Worm (Caenorhabditis elegans): Measurements from ENCODE around the gene M04C3.5.
A peak's percentile ranks its signal among the peaks of the same experiment; 100 is the strongest.

M04C3.5 gene

DNA sequence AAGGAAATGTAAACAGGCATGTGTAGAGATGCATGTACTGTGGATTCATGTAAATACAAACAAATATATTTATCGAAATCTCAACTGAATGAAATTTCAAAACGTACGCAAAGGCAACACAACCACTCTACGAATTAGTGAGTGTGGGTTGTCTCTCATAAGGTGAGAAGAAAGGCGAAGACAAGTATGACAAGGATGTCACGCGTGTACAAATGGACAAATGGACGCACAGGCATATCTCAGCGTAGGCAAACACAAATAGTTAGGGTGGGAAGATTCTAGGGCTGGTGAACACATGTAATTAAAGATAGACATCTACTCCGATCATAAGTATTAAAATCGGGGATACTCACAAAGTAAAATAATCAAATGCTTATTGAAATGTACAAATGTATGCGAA lies 21.4 kb upstream of the M04C3.5 start:
- no peak for TF ChIP-seq klf-2 (GFP tag; conservative IDR thresholded peaks at IDR 0.05)
- no peak for TF ChIP-seq ref-1 (GFP tag; conservative IDR thresholded peaks at IDR 0.05)
- TF ChIP-seq cog-1 (tag; optimal IDR thresholded peaks at IDR 0.05), result no peak
- TF ChIP-seq T22C8.4 (GFP tag; IDR thresholded peaks at IDR 0.05), result no peak
- no peak for TF ChIP-seq flt-1 (GFP tag; IDR thresholded peaks at IDR 0.05)
- TF ChIP-seq ztf-29 (GFP tag; IDR thresholded peaks at IDR 0.05), result no peak
- no peak for TF ChIP-seq ztf-23 (GFP tag; IDR thresholded peaks at IDR 0.05)
- TF ChIP-seq tab-1 (GFP tag; IDR thresholded peaks at IDR 0.05), result no peak
- no peak for TF ChIP-seq med-1 (GFP tag; optimal IDR thresholded peaks at IDR 0.05; ENCODE audit: insufficient read depth)

DNA sequence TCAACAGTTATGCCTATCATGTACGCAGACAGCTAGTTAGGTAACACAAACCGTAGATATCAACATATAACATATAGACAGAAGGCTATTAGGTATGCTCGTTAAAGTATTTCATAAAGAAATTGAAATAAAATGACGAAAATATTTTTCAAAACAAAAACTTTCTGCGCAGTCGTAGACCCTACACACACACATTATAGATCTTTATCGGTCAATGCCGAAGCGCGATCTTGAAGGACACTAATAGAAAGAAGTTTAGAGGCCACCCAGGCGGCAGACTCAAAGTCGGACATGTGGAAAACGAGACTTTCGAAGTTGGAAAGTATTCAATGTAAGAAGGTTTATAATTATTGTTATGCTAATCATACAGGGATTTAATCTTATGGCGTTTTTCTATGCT lies 20.6 kb upstream of the M04C3.5 start:
- TF ChIP-seq cog-1 (tag; optimal IDR thresholded peaks at IDR 0.05) (no peak), ztf-23 (GFP tag; IDR thresholded peaks at IDR 0.05) (no peak), klf-2 (GFP tag; conservative IDR thresholded peaks at IDR 0.05) (no peak), flt-1 (GFP tag; IDR thresholded peaks at IDR 0.05) (no peak), tab-1 (GFP tag; IDR thresholded peaks at IDR 0.05) (no peak), ztf-29 (GFP tag; IDR thresholded peaks at IDR 0.05) (no peak), ref-1 (GFP tag; conservative IDR thresholded peaks at IDR 0.05) (no peak), med-1 (GFP tag; optimal IDR thresholded peaks at IDR 0.05; ENCODE audit: insufficient read depth) (no peak), T22C8.4 (GFP tag; IDR thresholded peaks at IDR 0.05) (no peak)

DNA sequence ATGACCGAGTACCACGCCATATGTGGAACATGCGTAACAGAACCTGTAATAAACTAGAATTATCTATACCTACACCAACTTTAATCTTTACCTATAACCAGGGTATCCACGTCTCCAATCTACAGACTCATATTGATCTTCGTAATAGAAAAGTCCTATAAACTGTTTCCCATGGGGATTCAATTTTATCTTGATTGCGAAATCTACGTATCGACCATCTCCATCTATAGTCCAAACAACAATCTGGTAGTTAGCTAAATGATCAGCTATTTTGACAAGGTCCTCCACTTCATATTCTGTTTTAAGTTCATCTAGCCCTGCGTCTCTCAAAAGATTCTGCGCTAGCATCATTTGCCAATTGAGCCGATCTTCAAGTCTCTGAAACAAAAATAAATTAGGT lies 19.9 kb upstream of the M04C3.5 start:
- TF ChIP-seq ztf-23 (GFP tag; IDR thresholded peaks at IDR 0.05) (no peak), ref-1 (GFP tag; conservative IDR thresholded peaks at IDR 0.05) (no peak), ztf-29 (GFP tag; IDR thresholded peaks at IDR 0.05) (no peak), med-1 (GFP tag; optimal IDR thresholded peaks at IDR 0.05; ENCODE audit: insufficient read depth) (no peak)

DNA sequence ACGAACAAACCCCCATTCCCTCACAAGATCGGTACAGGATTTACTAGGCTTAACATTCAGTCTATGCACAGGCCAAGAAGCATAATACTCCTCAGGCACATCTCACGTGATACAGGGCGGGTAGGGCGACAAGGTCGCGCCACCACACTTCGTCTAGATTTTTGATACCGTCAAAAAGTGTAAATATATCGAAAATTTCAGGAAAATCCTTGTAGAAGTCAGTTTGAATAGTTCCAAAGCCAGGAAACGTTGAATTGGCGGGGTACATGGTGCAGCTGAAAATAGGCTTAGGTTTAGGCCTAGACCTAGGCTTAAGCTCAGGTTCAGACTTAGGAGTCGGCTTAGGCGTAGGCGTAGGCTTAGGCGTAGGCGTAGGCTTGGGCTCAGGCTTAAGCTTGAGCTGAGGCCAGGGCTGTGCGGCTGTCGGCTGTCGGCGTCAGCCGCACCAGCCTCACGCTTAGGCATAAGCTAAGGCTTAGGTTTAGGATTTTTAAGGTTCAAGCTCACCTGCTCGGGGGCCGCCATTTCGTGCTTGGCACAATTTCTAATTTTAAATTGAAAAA lies 19.1 kb upstream of the M04C3.5 start:
- TF ChIP-seq med-1 (GFP tag; optimal IDR thresholded peaks at IDR 0.05; ENCODE audit: insufficient read depth) (no peak), flt-1 (GFP tag; IDR thresholded peaks at IDR 0.05) (no peak; the same call in 1 of the 2 replicates), ref-1 (GFP tag; conservative IDR thresholded peaks at IDR 0.05) (no peak), klf-2 (GFP tag; conservative IDR thresholded peaks at IDR 0.05) (no peak), cog-1 (tag; optimal IDR thresholded peaks at IDR 0.05) (no peak), ztf-29 (GFP tag; IDR thresholded peaks at IDR 0.05) (peak; percentile 53; the same call in 1 of the 2 replicates), tab-1 (GFP tag; IDR thresholded peaks at IDR 0.05) (peak; percentile 70; the same call in 1 of the 2 replicates), ztf-23 (GFP tag; IDR thresholded peaks at IDR 0.05) (no peak), T22C8.4 (GFP tag; IDR thresholded peaks at IDR 0.05) (no peak)

DNA sequence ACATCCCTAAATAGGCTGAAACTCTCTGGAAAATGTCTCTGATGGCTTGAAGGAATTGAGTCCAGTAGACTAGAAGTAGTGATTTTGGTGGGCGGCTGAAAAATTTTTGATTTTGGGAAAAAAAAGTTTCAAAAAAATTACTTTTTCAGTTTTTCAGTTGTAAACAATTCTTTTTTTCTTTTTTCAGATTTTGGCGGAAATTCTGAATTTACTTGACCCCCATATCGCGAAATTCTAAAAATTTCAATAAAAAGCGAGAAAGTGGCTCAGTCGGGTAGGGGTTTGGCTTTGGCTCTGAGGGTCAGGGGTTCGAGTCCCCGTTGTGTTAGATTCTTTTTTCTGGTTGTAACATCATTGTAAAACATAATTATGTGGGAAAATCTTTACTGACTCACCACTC lies 18.5 kb upstream of the M04C3.5 start, which contains the start of gene srw-85:
srw-85 (minus strand) TSS at position 101 of the 400 bp plus-strand sequence.
- TF ChIP-seq ztf-29 (GFP tag; IDR thresholded peaks at IDR 0.05), result no peak
- no peak for TF ChIP-seq tab-1 (GFP tag; IDR thresholded peaks at IDR 0.05)
- no peak for TF ChIP-seq ref-1 (GFP tag; conservative IDR thresholded peaks at IDR 0.05)
- TF ChIP-seq T22C8.4 (GFP tag; IDR thresholded peaks at IDR 0.05), result no peak
- TF ChIP-seq flt-1 (GFP tag; IDR thresholded peaks at IDR 0.05), result no peak
- no peak for TF ChIP-seq med-1 (GFP tag; optimal IDR thresholded peaks at IDR 0.05; ENCODE audit: insufficient read depth)
- TF ChIP-seq cog-1 (tag; optimal IDR thresholded peaks at IDR 0.05), result no peak
- no peak for TF ChIP-seq ztf-23 (GFP tag; IDR thresholded peaks at IDR 0.05)
- no peak for TF ChIP-seq klf-2 (GFP tag; conservative IDR thresholded peaks at IDR 0.05)

DNA sequence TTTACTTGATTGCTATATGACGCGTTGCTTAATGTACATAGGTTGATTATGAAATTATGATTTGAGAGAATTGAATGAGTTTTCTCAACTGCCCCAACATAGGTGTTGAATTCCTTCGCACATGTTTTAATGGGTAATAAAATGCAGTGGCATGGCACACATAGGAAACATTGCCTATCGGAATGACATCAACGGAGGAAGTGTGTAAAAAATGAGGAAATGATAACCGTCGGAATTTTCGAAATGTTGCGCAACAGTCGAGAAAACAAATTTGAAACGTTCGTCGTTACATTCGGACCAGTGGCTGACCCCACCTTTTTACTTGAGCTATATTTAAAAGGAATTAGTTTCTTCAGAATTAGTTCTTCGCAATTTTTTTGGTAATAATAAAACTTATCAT lies 17.5 kb upstream of the M04C3.5 start:
- no peak for TF ChIP-seq T22C8.4 (GFP tag; IDR thresholded peaks at IDR 0.05)
- no peak for TF ChIP-seq med-1 (GFP tag; optimal IDR thresholded peaks at IDR 0.05; ENCODE audit: insufficient read depth)
- no peak for TF ChIP-seq ztf-23 (GFP tag; IDR thresholded peaks at IDR 0.05)
- no peak for TF ChIP-seq cog-1 (tag; optimal IDR thresholded peaks at IDR 0.05)
- no peak for TF ChIP-seq klf-2 (GFP tag; conservative IDR thresholded peaks at IDR 0.05)
- TF ChIP-seq ref-1 (GFP tag; conservative IDR thresholded peaks at IDR 0.05), result no peak
- TF ChIP-seq flt-1 (GFP tag; IDR thresholded peaks at IDR 0.05), result no peak
- no peak for TF ChIP-seq tab-1 (GFP tag; IDR thresholded peaks at IDR 0.05)
- no peak for TF ChIP-seq ztf-29 (GFP tag; IDR thresholded peaks at IDR 0.05)

DNA sequence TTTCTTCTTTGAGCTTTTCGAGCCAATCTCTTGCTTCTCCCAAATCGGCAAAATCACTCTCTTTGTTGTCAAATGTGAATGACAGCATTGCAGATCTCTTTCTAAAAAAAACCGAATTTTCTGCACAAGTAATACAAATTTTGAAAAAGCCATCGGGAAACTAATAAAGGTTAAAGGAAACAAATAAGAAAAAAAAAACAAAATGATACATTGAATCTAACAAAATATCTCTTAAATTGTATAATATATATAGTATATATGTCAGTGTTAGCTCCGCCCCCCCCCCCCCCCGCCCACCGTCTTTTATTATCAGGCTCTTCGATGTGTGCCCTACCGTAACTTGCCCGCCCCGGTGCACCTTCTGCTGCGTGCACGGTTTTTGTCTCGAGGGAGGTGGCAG lies 16.6 kb upstream of the M04C3.5 start, which contains the start of gene C25F9.11:
C25F9.11 (minus strand) TSS at position 101 of the 400 bp plus-strand sequence.
- TF ChIP-seq klf-2 (GFP tag; conservative IDR thresholded peaks at IDR 0.05), result no peak
- TF ChIP-seq tab-1 (GFP tag; IDR thresholded peaks at IDR 0.05), result no peak
- no peak for TF ChIP-seq ztf-29 (GFP tag; IDR thresholded peaks at IDR 0.05)
- TF ChIP-seq cog-1 (tag; optimal IDR thresholded peaks at IDR 0.05), result no peak

DNA sequence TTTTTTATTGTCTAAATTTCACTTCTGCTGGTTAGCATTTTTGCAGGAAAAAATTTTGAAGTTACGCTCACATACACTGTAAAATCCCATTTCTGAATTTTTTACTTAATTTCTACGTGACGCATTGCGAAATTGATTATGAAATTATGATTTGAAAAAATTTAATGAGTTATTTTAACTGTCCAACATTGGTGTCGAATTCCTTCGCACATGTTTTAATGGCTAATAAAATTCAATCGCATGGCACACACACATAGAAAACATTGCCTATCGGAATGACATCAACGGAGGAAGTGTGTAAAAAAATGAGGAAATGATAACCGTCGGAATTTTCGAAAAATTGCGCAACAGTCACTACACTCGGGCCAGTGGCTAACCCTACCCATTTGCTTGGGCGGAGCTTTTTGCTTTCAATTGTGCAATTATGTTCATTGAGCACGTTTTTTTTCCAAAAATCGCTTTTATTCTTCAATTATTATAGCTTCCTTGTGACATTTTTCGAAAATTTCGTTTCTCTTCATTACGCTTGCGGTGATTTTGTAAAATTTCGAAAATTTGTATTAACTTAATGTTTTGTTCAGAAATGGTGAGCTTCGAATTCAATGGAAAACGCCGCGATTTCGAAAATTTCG lies 15.6 kb upstream of the M04C3.5 start, which contains the start of gene C25F9.16:
C25F9.16 (plus strand) TSS at position 582 of the 632 bp plus-strand sequence.
- TF ChIP-seq flt-1 (GFP tag; IDR thresholded peaks at IDR 0.05) (no peak), cog-1 (tag; optimal IDR thresholded peaks at IDR 0.05) (no peak), ref-1 (GFP tag; conservative IDR thresholded peaks at IDR 0.05) (no peak), T22C8.4 (GFP tag; IDR thresholded peaks at IDR 0.05) (no peak)

DNA sequence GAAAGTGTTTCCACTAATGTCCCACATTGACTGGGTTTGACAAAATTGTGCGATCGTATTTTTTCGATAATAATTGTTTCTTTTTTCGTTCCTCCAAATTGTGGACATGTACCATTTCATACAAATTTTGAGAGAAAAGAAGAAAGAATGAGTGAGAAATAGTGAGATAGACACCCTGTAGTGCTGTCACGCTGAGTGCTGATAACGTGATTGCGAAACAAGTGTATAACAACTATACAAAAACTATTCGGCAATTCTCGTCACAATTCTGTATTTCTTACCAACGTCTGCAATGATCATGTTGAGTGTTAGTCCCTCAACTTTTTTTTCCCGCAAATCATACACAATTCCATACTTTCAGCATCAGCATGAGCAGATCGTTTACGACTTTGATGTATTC lies 13.2 kb upstream of the M04C3.5 start, which contains the start of gene C25F9.14:
C25F9.14 (plus strand) TSS at position 178 of the 400 bp plus-strand sequence.
- TF ChIP-seq ztf-29 (GFP tag; IDR thresholded peaks at IDR 0.05) (no peak), klf-2 (GFP tag; conservative IDR thresholded peaks at IDR 0.05) (no peak), ref-1 (GFP tag; conservative IDR thresholded peaks at IDR 0.05) (no peak), ztf-23 (GFP tag; IDR thresholded peaks at IDR 0.05) (no peak), cog-1 (tag; optimal IDR thresholded peaks at IDR 0.05) (no peak), tab-1 (GFP tag; IDR thresholded peaks at IDR 0.05) (no peak), flt-1 (GFP tag; IDR thresholded peaks at IDR 0.05) (no peak), med-1 (GFP tag; optimal IDR thresholded peaks at IDR 0.05; ENCODE audit: insufficient read depth) (no peak), T22C8.4 (GFP tag; IDR thresholded peaks at IDR 0.05) (no peak)

DNA sequence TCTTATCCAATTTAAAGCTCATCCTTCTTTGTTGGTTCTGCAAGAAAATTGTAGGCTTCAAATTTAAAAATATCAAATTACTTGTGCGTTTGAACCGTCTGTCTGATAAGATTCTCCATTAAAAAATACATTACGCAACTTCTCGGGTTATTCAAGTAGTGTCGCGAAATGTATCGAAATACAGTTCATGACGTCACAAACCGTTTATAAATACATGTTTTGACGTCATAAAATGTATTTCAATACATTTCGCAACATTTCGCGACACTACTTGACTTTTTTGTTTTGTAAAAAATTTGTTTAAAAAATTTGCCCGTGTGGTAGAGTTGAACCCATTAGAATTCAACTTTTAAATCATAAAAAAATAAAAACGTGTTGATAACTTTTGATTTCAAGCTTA lies 5.9 kb upstream of the M04C3.5 start:
- TF ChIP-seq ref-1 (GFP tag; conservative IDR thresholded peaks at IDR 0.05) (no peak), med-1 (GFP tag; optimal IDR thresholded peaks at IDR 0.05; ENCODE audit: insufficient read depth) (no peak)

Data from whole organism, midembryonic.